Worm (Caenorhabditis elegans) whole organism, late embryonic: ENCODE measurements around the gene C08F1.11.

Experiments
- K09A11.1 ChIP-seq: sonication (generic microtip); optimal IDR thresholded peaks from 2 replicates; lab custom pipeline; 2017; ENCODE audit warnings: antibody characterized with exemption, mild to moderate bottlenecking, missing genetic modification characterization, missing compliant biosample characterization; ENCODE audit not compliant: insufficient read depth
- ama-1 ChIP-seq: fragments of 150-350 bp; optimal IDR thresholded peaks from 2 replicates; lab custom pipeline; 2014
- ceh-30 ChIP-seq: fragments of 150-350 bp; optimal IDR thresholded peaks from 2 replicates; lab custom pipeline; 2014; ENCODE audit warnings: missing biosample characterization, missing genetic modification characterization
- elt-2 ChIP-seq: sonication (generic microtip); optimal IDR thresholded peaks from 2 replicates; lab custom pipeline; 2016; ENCODE audit warnings: missing genetic modification reagents, missing genetic modification characterization, missing compliant biosample characterization
- elt-4 ChIP-seq: sonication (generic microtip); optimal IDR thresholded peaks from 2 replicates; lab custom pipeline; 2016; ENCODE audit warnings: missing genetic modification characterization, missing compliant biosample characterization
- eyg-1 ChIP-seq: sonication (generic microtip); optimal IDR thresholded peaks from 2 replicates; lab custom pipeline; 2016; ENCODE audit warnings: missing genotype, missing genetic modification characterization, missing compliant biosample characterization
- nfya-1 ChIP-seq: sonication (generic microtip); optimal IDR thresholded peaks from 2 replicates; lab custom pipeline; 2017; ENCODE audit warnings: missing genetic modification characterization, mild to moderate bottlenecking, missing compliant biosample characterization, antibody characterized with exemption, moderate library complexity
- nhr-11 ChIP-seq: fragments of 150-350 bp; optimal IDR thresholded peaks from 2 replicates; lab custom pipeline; 2014; ENCODE audit warnings: missing biosample characterization, missing genetic modification characterization
- pag-3 ChIP-seq: sonication (generic microtip); optimal IDR thresholded peaks from 2 replicates; lab custom pipeline; 2016; ENCODE audit warnings: missing compliant biosample characterization, missing genetic modification characterization, borderline replicate concordance
- tbx-2 ChIP-seq: sonication (generic microtip); optimal IDR thresholded peaks from 2 replicates; lab custom pipeline; 2016; ENCODE audit warnings: missing genetic modification characterization, missing compliant biosample characterization
- unc-3 ChIP-seq, 2 experiments: fragments of 200-800 bp in 1 of 2; sonication (Bioruptor generic) in 1 of 2; sonication (generic microtip) in 1 of 2; conservative IDR thresholded peaks in 1 of 2; optimal IDR thresholded peaks in 1 of 2; 2 replicates each; pipeline versions ENCODE4 v1.3.6 to Lab custom; 2016 to 2022; ENCODE audit warnings: missing compliant biosample characterization in 2 of 2, missing genetic modification characterization in 2 of 2, missing genetic modification reagents in 1 of 2
- unc-55 ChIP-seq: sonication (generic microtip); optimal IDR thresholded peaks from 2 replicates; lab custom pipeline; 2017; ENCODE audit warnings: missing biosample characterization, missing genetic modification reagents, missing genetic modification characterization

DNA sequence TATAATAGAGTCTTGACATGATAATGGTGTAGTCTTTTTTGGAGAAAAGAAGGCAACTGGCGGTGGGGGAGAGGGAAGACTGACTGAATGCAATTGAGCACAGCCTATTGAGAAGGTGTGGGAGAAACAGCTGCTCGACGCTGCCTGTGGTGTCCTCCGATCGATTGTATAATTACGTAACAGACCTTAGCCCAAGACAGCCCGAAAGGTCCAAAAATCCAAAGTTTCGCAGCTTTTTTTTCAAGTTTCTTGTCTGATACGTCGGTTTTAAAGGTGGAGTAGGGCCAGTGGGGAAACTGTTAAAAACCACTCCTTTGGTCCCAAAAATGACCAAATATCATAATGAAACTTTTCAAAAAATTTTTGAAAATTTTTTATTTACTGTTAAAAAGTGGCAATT is 3.4 kb upstream of the C08F1.11 start, which contains the start of the genes C08F1.6 and fbxb-13:
- no peak for TF ChIP-seq unc-3 (GFP tag; conservative IDR thresholded peaks at IDR 0.05; lab: Robert Waterston, UW)
- no peak for TF ChIP-seq unc-3 (tag; optimal IDR thresholded peaks at IDR 0.05; lab: Kevin White, UChicago)
- TF ChIP-seq pag-3 (tag; lab: Kevin White, UChicago) = no peak
- TF ChIP-seq eyg-1 (tag; lab: Kevin White, UChicago) = no peak
- TF ChIP-seq nfya-1 (tag; lab: Kevin White, UChicago) = no peak
- no peak for TF ChIP-seq ama-1 (lab: Kevin White, UChicago)
- TF ChIP-seq nhr-11 (tag; lab: Kevin White, UChicago) = no peak
- no peak for TF ChIP-seq K09A11.1 (tag; lab: Kevin White, UChicago)
- no peak for TF ChIP-seq unc-55 (GFP tag; lab: Kevin White, UChicago)
- TF ChIP-seq tbx-2 (tag; lab: Kevin White, UChicago) = no peak
- TF ChIP-seq elt-4 (tag; lab: Kevin White, UChicago) = no peak
- TF ChIP-seq ceh-30 (tag; lab: Kevin White, UChicago) = no peak
- no peak for TF ChIP-seq elt-2 (tag; lab: Kevin White, UChicago)
